Worm (Caenorhabditis elegans) whole organism, late embryonic: ENCODE results near the gene str-171.
"Not testable (repeated sequence)": the region's sequence is repeated elsewhere in the genome, so short reads cannot be mapped to it uniquely, and the experiment has no call there.

ENCODE experiments used
- fkh-10 ChIP-seq: fragments of 150-350 bp; optimal IDR thresholded peaks from 2 replicates; lab custom pipeline; 2014; ENCODE audit warnings: missing biosample characterization, missing genetic modification reagents, missing genetic modification characterization
- gmeb-2 ChIP-seq: sonication (generic microtip); optimal IDR thresholded peaks from 2 replicates; lab custom pipeline; 2016; ENCODE audit warnings: missing genetic modification characterization, inconsistent platforms, missing compliant biosample characterization
- hlh-6 ChIP-seq: sonication (generic microtip); optimal IDR thresholded peaks from 2 replicates; lab custom pipeline; 2016; ENCODE audit warnings: missing genotype, missing genetic modification characterization, missing compliant biosample characterization
- odd-2 ChIP-seq: sonication (generic microtip); optimal IDR thresholded peaks from 2 replicates; lab custom pipeline; 2017; ENCODE audit warnings: antibody characterized with exemption, mild to moderate bottlenecking, missing genetic modification characterization, missing compliant biosample characterization
- pqm-1 ChIP-seq: sonication (generic microtip); optimal IDR thresholded peaks from 2 replicates; lab custom pipeline; 2016; ENCODE audit warnings: missing genetic modification characterization, missing compliant biosample characterization
- sox-4 ChIP-seq: sonication (generic microtip); optimal IDR thresholded peaks from 2 replicates; lab custom pipeline; 2017; ENCODE audit warnings: mild to moderate bottlenecking, missing genetic modification characterization, inconsistent platforms, missing compliant biosample characterization

- not testable (repeated sequence) for TF ChIP-seq hlh-6 (tag; lab: Kevin White, UChicago); sox-4 (tag; lab: Kevin White, UChicago); odd-2 (tag; lab: Kevin White, UChicago); gmeb-2; fkh-10 (GFP tag; lab: Kevin White, UChicago); pqm-1 (tag; lab: Kevin White, UChicago)
These were observed 16.4 kb downstream of the str-171 start, which contains the start of gene T01G5.8 for ce11 chrV:15115968-15116367.
